Fruit fly (Drosophila melanogaster): ENCODE measurements around the gene CG42266.

Gene CG42266

DNA sequence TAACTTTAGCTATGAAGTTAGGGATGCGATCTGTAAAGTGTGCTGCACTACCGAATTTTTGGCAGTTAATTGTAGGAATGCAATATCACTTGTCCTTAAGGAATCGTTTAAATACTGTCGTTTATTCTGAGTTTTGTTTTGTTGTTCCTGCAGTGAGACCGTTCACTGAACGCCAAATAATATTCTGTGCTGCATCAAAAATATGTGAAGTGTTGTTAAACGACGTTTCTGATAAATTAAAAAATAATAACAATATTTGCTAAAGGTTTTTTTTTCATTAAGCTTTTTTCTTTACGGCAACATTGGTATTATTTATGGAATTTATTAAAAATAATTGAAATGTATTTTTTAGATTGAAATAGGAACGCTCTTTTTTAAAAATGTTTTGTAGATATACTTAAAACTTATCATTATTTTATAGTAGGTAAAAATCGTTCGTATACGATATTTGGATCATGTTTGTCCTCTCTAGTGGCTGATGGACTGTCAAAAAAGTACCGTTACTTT is 37.3 kb downstream of the CG42266 start, which contains the start of gene GMF (continued):
- no peak for TF ChIP-seq Doc3 (GFP tag; IDR thresholded peaks at IDR 0.05; ENCODE audit: partially characterized antibody)
- no peak for TF ChIP-seq CG11398 (GFP tag; optimal IDR thresholded peaks at IDR 0.05)
- peak; percentile 61 for TF ChIP-seq trem (tag; optimal IDR thresholded peaks at IDR 0.05)
- no peak for TF ChIP-seq CG33213 (GFP tag; optimal IDR thresholded peaks at IDR 0.05)
- peak; percentile 31 for TF ChIP-seq Sox100B (GFP tag; optimal IDR thresholded peaks at IDR 0.05)
- no peak for TF ChIP-seq dati (GFP tag; IDR thresholded peaks at IDR 0.05)
- TF ChIP-seq nmo (GFP tag; optimal IDR thresholded peaks at IDR 0.05): peak; percentile 75
- TF ChIP-seq CG42726 (GFP tag; IDR thresholded peaks at IDR 0.05; ENCODE audit: partially characterized antibody): no peak
- peak; percentile 62 for TF ChIP-seq CG2116 (GFP tag; optimal IDR thresholded peaks at IDR 0.05)
- TF ChIP-seq Xrp1 (GFP tag; IDR thresholded peaks at IDR 0.05): peak; percentile 55
- no peak for TF ChIP-seq Dek (tag; optimal IDR thresholded peaks at IDR 0.05)
- TF ChIP-seq Pdp1 (GFP tag; optimal IDR thresholded peaks at IDR 0.05): peak; percentile 5 to 29
- TF ChIP-seq Trl (optimal IDR thresholded peaks at IDR 0.05): no peak
- no peak for TF ChIP-seq Trl (GFP tag; optimal IDR thresholded peaks at IDR 0.05)
- peak; percentile 48 for TF ChIP-seq CG10147 (GFP tag; optimal IDR thresholded peaks at IDR 0.05)
- TF ChIP-seq CG10274 (GFP tag; optimal IDR thresholded peaks at IDR 0.05): no peak

dm6 chr2L:16299466-16300311 is 40.5 kb downstream of the CG42266 start, which contains the start of the genes heix and CG17328:
heix (minus strand) TSS chr2L:16299858.
CG17328 (plus strand) TSS chr2L:16299943.
- peak; percentile 75 for TF ChIP-seq slou (GFP tag; optimal IDR thresholded peaks at IDR 0.05)
- peak; percentile 67 for TF ChIP-seq CG4820 (GFP tag; optimal IDR thresholded peaks at IDR 0.05)
- no peak for TF ChIP-seq CG10565 (GFP tag; optimal IDR thresholded peaks at IDR 0.05)
- peak; percentile 65 for TF ChIP-seq CG6689 (GFP tag; IDR thresholded peaks at IDR 0.05)
- peak; percentile 46 for TF ChIP-seq stwl (tag; optimal IDR thresholded peaks at IDR 0.05)
- TF ChIP-seq inv (GFP tag; IDR thresholded peaks at IDR 0.05; ENCODE audit: partially characterized antibody): no peak
- peak; percentile 50 for TF ChIP-seq gsb-n (tag; optimal IDR thresholded peaks at IDR 0.05)
- peak; percentile 29; the same call in 1 of the 3 replicates for TF ChIP-seq croc (GFP tag; conservative IDR thresholded peaks at IDR 0.05)
- TF ChIP-seq pzg (GFP tag; optimal IDR thresholded peaks at IDR 0.05): peak; percentile 61
- peak; percentile 62; the same call in 1 of the 3 replicates for TF ChIP-seq CG11695 (GFP tag; IDR thresholded peaks at IDR 0.05)
- peak; percentile 75 for TF ChIP-seq CG9797 (GFP tag; optimal IDR thresholded peaks at IDR 0.05)
- no peak for TF ChIP-seq prd (optimal IDR thresholded peaks at IDR 0.05)
- TF ChIP-seq prd (GFP tag; IDR thresholded peaks at IDR 0.05): peak; percentile 76
- no peak; the same call in 1 of the 2 replicates for TF ChIP-seq ham (GFP tag; IDR thresholded peaks at IDR 0.05)
- no peak for TF ChIP-seq cad (GFP tag; optimal IDR thresholded peaks at IDR 0.05)
- TF ChIP-seq ttk (GFP tag; IDR thresholded peaks at IDR 0.05): peak; percentile 68
- TF ChIP-seq ase (GFP tag; IDR thresholded peaks at IDR 0.05): no peak; the same call in 1 of the 3 replicates
- TF ChIP-seq CG13123 (GFP tag; optimal IDR thresholded peaks at IDR 0.05): peak; percentile 7
- TF ChIP-seq CG1832 (GFP tag; optimal IDR thresholded peaks at IDR 0.05): peak; percentile 57
- no peak for TF ChIP-seq repo (GFP tag; optimal IDR thresholded peaks at IDR 0.05)
- peak; percentile 4 for TF ChIP-seq hkb (optimal IDR thresholded peaks at IDR 0.05)
- peak; percentile 37; the same call in 1 of the 2 replicates for TF ChIP-seq hkb (GFP tag; IDR thresholded peaks at IDR 0.05)
- no peak for TF ChIP-seq D (optimal IDR thresholded peaks at IDR 0.05)
- TF ChIP-seq D (GFP tag; optimal IDR thresholded peaks at IDR 0.05): peak; percentile 50
- TF ChIP-seq psq (GFP tag; optimal IDR thresholded peaks at IDR 0.05): no peak
- TF ChIP-seq CG6654 (GFP tag; optimal IDR thresholded peaks at IDR 0.05): no peak
- 0 out of 2 replicates have a peak, but pooled peaks have one; percentile 20 for TF ChIP-seq Drgx (GFP tag; IDR thresholded peaks at IDR 0.05)
- peak; percentile 23 for TF ChIP-seq CrebB (tag; optimal IDR thresholded peaks at IDR 0.05)
- peak; percentile 8; the same call in 1 of the 2 replicates for TF ChIP-seq onecut (GFP tag; IDR thresholded peaks at IDR 0.05)
- TF ChIP-seq CG17912 (GFP tag; optimal IDR thresholded peaks at IDR 0.05): peak; percentile 47
- TF ChIP-seq CG18476 (GFP tag; optimal IDR thresholded peaks at IDR 0.05): peak; percentile 48
- peak; percentile 67 for TF ChIP-seq ftz-f1 (GFP tag; optimal IDR thresholded peaks at IDR 0.05)
- TF ChIP-seq Dbx (GFP tag; IDR thresholded peaks at IDR 0.05): peak; percentile 64

Measured in whole organism, embryonic.